Fruit fly (Drosophila melanogaster): ENCODE measurements around the gene CG5746.

CG5746 gene

DNA sequence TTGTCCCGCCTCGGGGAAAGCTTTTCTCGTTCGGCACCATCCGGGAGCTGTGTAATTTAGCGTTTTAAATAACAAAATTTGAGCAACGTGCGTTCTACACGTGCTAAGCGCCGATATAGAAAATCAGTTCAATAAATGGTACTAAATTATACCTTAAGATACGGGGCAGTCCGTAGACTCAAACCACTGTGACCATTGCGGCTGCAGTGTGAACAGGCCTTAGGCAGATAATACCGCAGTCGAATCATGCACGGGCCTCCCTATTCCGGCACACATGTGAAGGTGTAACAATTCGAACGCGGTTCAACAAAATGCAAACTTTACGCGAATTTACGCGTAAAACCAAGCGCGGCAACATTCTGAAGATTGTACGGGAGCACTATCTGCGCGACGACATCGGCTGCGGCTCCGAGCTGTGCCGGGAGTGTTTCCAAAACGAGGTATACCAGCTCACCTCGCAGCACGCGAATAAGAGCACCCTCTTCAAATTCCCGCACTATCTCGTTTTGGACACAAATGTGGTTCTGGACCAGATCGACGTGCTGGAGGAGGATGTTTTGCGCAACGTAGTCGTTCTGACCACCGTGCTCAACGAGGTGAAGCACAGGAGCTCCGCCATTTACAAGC lies 15.3 kb downstream of the CG5746 start, which contains the start of the genes Rrp5 and Dis3 (continued):
- TF ChIP-seq chif (GFP tag; optimal IDR thresholded peaks at IDR 0.05) (peak in 1 of 2 experiments; percentile 24), cad (GFP tag; optimal IDR thresholded peaks at IDR 0.05) (no peak), klu (GFP tag; IDR thresholded peaks at IDR 0.05) (no peak), CG8290 (GFP tag; optimal IDR thresholded peaks at IDR 0.05) (no peak), CG8290 (tag; optimal IDR thresholded peaks at IDR 0.05) (no peak), ind (GFP tag; optimal IDR thresholded peaks at IDR 0.05) (no peak), CG10321 (GFP tag; IDR thresholded peaks at IDR 0.05) (no peak), insv (GFP tag; optimal IDR thresholded peaks at IDR 0.05) (no peak), CG1792 (GFP tag; optimal IDR thresholded peaks at IDR 0.05) (peak; percentile 96), lab (GFP tag; optimal IDR thresholded peaks at IDR 0.05) (no peak), HmgZ (tag; optimal IDR thresholded peaks at IDR 0.05) (peak; percentile 84), Taf1 (GFP tag; IDR thresholded peaks at IDR 0.05) (no peak), CG13296 (GFP tag; optimal IDR thresholded peaks at IDR 0.05) (no peak), Dp (GFP tag; optimal IDR thresholded peaks at IDR 0.05) (peak; percentile 64), Blimp-1 (GFP tag; optimal IDR thresholded peaks at IDR 0.05) (no peak), Dref (GFP tag; IDR thresholded peaks at IDR 0.05) (peak; percentile 58), sc (optimal IDR thresholded peaks at IDR 0.05) (no peak), sc (GFP tag; optimal IDR thresholded peaks at IDR 0.05) (no peak), CHES-1-like (GFP tag; optimal IDR thresholded peaks at IDR 0.05) (peak; percentile 60), zen (tag; optimal IDR thresholded peaks at IDR 0.05) (no peak), gsb-n (tag; optimal IDR thresholded peaks at IDR 0.05) (no peak), CG31224 (GFP tag; IDR thresholded peaks at IDR 0.05) (no peak), h (optimal IDR thresholded peaks at IDR 0.05) (no peak), CG11560 (tag; IDR thresholded peaks at IDR 0.05) (peak; percentile 13; the same call in 1 of the 3 replicates), CG30020 (tag; optimal IDR thresholded peaks at IDR 0.05) (peak; percentile 94), CG6689 (GFP tag; IDR thresholded peaks at IDR 0.05) (no peak), CG9797 (GFP tag; optimal IDR thresholded peaks at IDR 0.05) (peak; percentile 83), phol (tag; optimal IDR thresholded peaks at IDR 0.05) (peak; percentile 74), CG15011 (GFP tag; optimal IDR thresholded peaks at IDR 0.05) (no peak), cwo (GFP tag; optimal IDR thresholded peaks at IDR 0.05) (peak; percentile 87), CG6813 (GFP tag; optimal IDR thresholded peaks at IDR 0.05) (no peak), CG2202 (tag; optimal IDR thresholded peaks at IDR 0.05) (no peak), tgo (GFP tag; IDR thresholded peaks at IDR 0.05) (no peak), Sox100B (GFP tag; optimal IDR thresholded peaks at IDR 0.05) (no peak), CG3726 (GFP tag; IDR thresholded peaks at IDR 0.05) (no peak), CG1529 (GFP tag; optimal IDR thresholded peaks at IDR 0.05) (no peak), CG10565 (GFP tag; optimal IDR thresholded peaks at IDR 0.05) (no peak), CG31441 (GFP tag; IDR thresholded peaks at IDR 0.05) (no peak), CG43689 (GFP tag; IDR thresholded peaks at IDR 0.05) (no peak), CG18262 (tag; optimal IDR thresholded peaks at IDR 0.05) (no peak), H2.0 (GFP tag; IDR thresholded peaks at IDR 0.05) (peak; percentile 45; the same call in 1 of the 2 replicates), CG10366 (GFP tag; IDR thresholded peaks at IDR 0.05) (peak; percentile 42; the same call in 1 of the 2 replicates), CG17568 (GFP tag; optimal IDR thresholded peaks at IDR 0.05) (no peak), CG4730 (GFP tag; IDR thresholded peaks at IDR 0.05) (no peak), tll (GFP tag; optimal IDR thresholded peaks at IDR 0.05) (no peak), ewg (GFP tag; optimal IDR thresholded peaks at IDR 0.05) (no peak), CG10209 (GFP tag; optimal IDR thresholded peaks at IDR 0.05) (no peak), CkIIα-i1 (GFP tag; IDR thresholded peaks at IDR 0.05) (no peak), CG3995 (GFP tag; optimal IDR thresholded peaks at IDR 0.05) (peak; percentile 75), vnd (GFP tag; IDR thresholded peaks at IDR 0.05; ENCODE audit: partially characterized antibody) (0 out of 3 replicates have a peak, but pooled peaks have one; percentile 26), CG7928 (GFP tag; optimal IDR thresholded peaks at IDR 0.05) (no peak)
